Worm (Caenorhabditis elegans) whole organism, L1 larva: Measurements from ENCODE around the gene klp-19.

Experiments used
- ceh-82 ChIP-seq, 3 experiments: fragments of 150-350 bp in 1 of 3; sonication (generic microtip) in 2 of 3; optimal IDR thresholded peaks; 2 replicates each; lab custom pipeline; 2014 to 2017; ENCODE audit warnings: missing biosample characterization in 3 of 3, missing genetic modification characterization in 3 of 3
- efl-1 ChIP-seq, 4 experiments: fragments of 150-350 bp; optimal IDR thresholded peaks in 3 of 4; peaks in 1 of 4; 1 replicate in 1 of 4; 2 replicates in 3 of 4; lab custom pipeline; 2014; ENCODE audit warnings: missing biosample characterization in 2 of 4, missing genetic modification characterization in 2 of 4, missing genetic modification reagents in 2 of 4
- lin-35 ChIP-seq, 2 experiments: fragments of 150-350 bp; optimal IDR thresholded peaks; 2 replicates each; lab custom pipeline; 2014; ENCODE audit warnings: missing biosample characterization in 2 of 2, missing genetic modification characterization in 2 of 2, missing genetic modification reagents in 2 of 2
- nhr-28 ChIP-seq: fragments of 150-350 bp; optimal IDR thresholded peaks from 2 replicates; lab custom pipeline; 2014; ENCODE audit warnings: missing biosample characterization, missing genetic modification characterization
- nhr-76 ChIP-seq: sonication (generic microtip); optimal IDR thresholded peaks from 2 replicates; lab custom pipeline; 2017; ENCODE audit warnings: missing biosample characterization, missing genetic modification characterization

DNA sequence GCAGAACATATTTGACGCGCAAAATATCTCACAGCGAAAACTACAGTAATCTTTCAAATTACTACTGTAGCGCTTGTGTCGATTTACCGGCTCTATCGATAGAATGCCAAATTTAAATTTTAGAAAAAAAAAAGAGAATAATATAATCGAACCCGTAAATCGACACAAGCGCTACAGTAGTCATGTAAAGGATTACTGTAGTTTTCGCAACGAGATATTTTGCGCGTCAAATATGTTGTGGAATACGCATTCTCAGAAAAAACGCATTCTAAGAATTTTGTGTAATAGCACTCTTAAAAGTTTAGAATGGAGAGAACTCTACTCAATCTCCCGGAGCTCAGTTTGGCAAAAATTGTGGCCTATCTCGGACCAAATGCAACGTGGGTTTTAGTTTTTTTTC, 41.5 kb downstream of the klp-19 start, which contains the start of gene F56A8.5:
- TF ChIP-seq ceh-82 (tag; optimal IDR thresholded peaks at IDR 0.05; lab: Kevin White, UChicago) (no peak), nhr-76 (tag; lab: Kevin White, UChicago) (no peak), nhr-28 (no peak), lin-35 (GFP tag; optimal IDR thresholded peaks at IDR 0.05; lab: Kevin White, UChicago) (no peak), efl-1 (optimal IDR thresholded peaks at IDR 0.05; lab: Kevin White, UChicago) (no peak), efl-1 (GFP tag; optimal IDR thresholded peaks at IDR 0.05 in 1 of 2; lab: Kevin White, UChicago) (no peak)
